Fruit fly (Drosophila melanogaster): ENCODE results near the gene Fit1.

Gene Fit1

DNA sequence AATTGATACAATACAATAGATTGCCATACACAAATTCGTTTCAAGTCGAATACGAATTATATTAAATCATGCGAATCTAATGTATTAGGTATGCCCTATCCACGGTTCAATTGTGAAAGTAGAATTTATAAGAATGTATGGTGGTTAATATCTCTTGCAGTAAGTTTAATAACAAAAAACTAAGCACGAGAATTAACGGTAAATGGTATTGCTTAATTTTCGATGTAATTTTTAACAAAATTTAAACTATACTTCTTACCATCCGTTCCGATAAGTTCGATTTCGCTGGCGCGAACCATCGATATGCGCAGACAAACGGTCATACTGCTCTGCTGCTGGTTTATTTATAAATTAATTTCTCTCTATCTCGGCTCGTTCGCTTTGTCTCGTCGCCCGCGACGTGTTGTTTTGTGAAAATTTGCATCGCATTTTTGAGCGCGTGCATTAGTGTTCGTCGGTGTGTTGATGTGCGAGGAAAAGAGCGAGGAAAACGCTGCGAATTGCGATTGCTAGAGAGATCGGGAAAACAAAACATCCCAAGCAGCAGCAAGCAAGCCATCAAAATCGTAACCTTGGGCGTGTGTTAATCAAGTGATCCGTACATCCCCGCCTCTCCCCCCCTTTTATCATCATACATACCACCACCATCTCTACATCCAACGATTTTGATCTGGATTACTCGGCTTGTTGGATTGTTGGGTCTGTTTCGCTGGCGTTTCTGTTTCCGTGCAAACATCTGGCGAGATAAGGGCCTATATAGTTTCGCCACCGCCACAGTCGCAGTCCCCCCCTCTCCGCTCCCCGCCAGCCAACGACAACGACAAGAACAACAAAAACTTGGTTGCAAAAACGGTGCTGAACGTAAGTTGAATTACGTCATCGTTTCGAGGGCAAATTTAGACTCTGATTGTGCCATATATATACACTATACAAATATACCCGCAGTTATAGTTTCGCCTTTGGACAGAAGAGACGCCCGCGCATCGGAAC lies at the start of gene Fit1 (continued):
- TF ChIP-seq CG3065 (GFP tag; optimal IDR thresholded peaks at IDR 0.05) (no peak), CG33213 (GFP tag; optimal IDR thresholded peaks at IDR 0.05) (no peak), CG12942 (GFP tag; optimal IDR thresholded peaks at IDR 0.05) (no peak), ken (GFP tag; IDR thresholded peaks at IDR 0.05) (no peak), MBD-R2 (GFP tag; IDR thresholded peaks at IDR 0.05) (no peak), CG7839 (tag; optimal IDR thresholded peaks at IDR 0.05) (no peak), lab (GFP tag; optimal IDR thresholded peaks at IDR 0.05) (peak; percentile 59), sug (tag; optimal IDR thresholded peaks at IDR 0.05) (peak; percentile 82), CG11723 (GFP tag; optimal IDR thresholded peaks at IDR 0.05) (no peak), D (optimal IDR thresholded peaks at IDR 0.05) (no peak), D (GFP tag; optimal IDR thresholded peaks at IDR 0.05) (no peak), Ets97D (GFP tag; optimal IDR thresholded peaks at IDR 0.05) (no peak), wek (GFP tag; optimal IDR thresholded peaks at IDR 0.05) (no peak), CG18476 (GFP tag; optimal IDR thresholded peaks at IDR 0.05) (no peak), bigmax (GFP tag; optimal IDR thresholded peaks at IDR 0.05) (no peak), CG8290 (GFP tag; optimal IDR thresholded peaks at IDR 0.05) (no peak), CG8290 (tag; optimal IDR thresholded peaks at IDR 0.05) (no peak), twi (tag; optimal IDR thresholded peaks at IDR 0.05) (no peak), Spps (tag; optimal IDR thresholded peaks at IDR 0.05) (no peak), scrt (GFP tag; optimal IDR thresholded peaks at IDR 0.05) (no peak), tin (GFP tag; optimal IDR thresholded peaks at IDR 0.05) (no peak), eve (GFP tag; optimal IDR thresholded peaks at IDR 0.05) (no peak), da (GFP tag; optimal IDR thresholded peaks at IDR 0.05) (no peak), Hey (tag; optimal IDR thresholded peaks at IDR 0.05) (no peak), MTF-1 (GFP tag; optimal IDR thresholded peaks at IDR 0.05; ENCODE audit: borderline replicate concordance) (no peak), CG5180 (GFP tag; optimal IDR thresholded peaks at IDR 0.05) (no peak), dan (GFP tag; IDR thresholded peaks at IDR 0.05) (no peak), CG13123 (GFP tag; optimal IDR thresholded peaks at IDR 0.05) (no peak), CG3838 (GFP tag; optimal IDR thresholded peaks at IDR 0.05) (no peak), CG10274 (GFP tag; optimal IDR thresholded peaks at IDR 0.05) (no peak), zf30C (GFP tag; optimal IDR thresholded peaks at IDR 0.05) (no peak), Deaf1 (tag; optimal IDR thresholded peaks at IDR 0.05) (peak; percentile 52), CG4617 (GFP tag; optimal IDR thresholded peaks at IDR 0.05; ENCODE audit: borderline replicate concordance) (peak; percentile 61), wdn (GFP tag; IDR thresholded peaks at IDR 0.05) (no peak), CG15011 (GFP tag; optimal IDR thresholded peaks at IDR 0.05) (no peak), CG10147 (GFP tag; optimal IDR thresholded peaks at IDR 0.05) (no peak), org-1 (GFP tag; optimal IDR thresholded peaks at IDR 0.05) (no peak), CG13296 (GFP tag; optimal IDR thresholded peaks at IDR 0.05) (no peak), CG15514 (GFP tag; optimal IDR thresholded peaks at IDR 0.05) (peak; percentile 54), Xrp1 (GFP tag; IDR thresholded peaks at IDR 0.05) (no peak; the same call in 1 of the 2 replicates), CG2875 (GFP tag; optimal IDR thresholded peaks at IDR 0.05) (no peak), CG16815 (GFP tag; optimal IDR thresholded peaks at IDR 0.05) (no peak), HLH4C (GFP tag; IDR thresholded peaks at IDR 0.05; ENCODE audit: partially characterized antibody) (peak; percentile 55; the same call in 1 of the 3 replicates), CoRest (tag; optimal IDR thresholded peaks at IDR 0.05) (no peak), CG14050 (GFP tag; IDR thresholded peaks at IDR 0.05) (no peak), CG9609 (GFP tag; optimal IDR thresholded peaks at IDR 0.05) (no peak), CG12391 (tag; optimal IDR thresholded peaks at IDR 0.05) (no peak), Eip74EF (GFP tag; optimal IDR thresholded peaks at IDR 0.05) (peak in 1 of 2 experiments; percentile 44)
